In genomic region chrIV:1174411-1174810, ce11 we compare ENCODE assay signal across 3 worm cellular contexts.
TF ChIP-seq lines count a peak whose summit lies in the region.

No protein-coding gene starts in this region.

TF ChIP-seq in whole organism, L4 larva, 104 proteins besides CTCF, POLR2A, EP300 and RAD21:
- no peak for TF ChIP-seq duxl-1 (tag; optimal IDR thresholded peaks at IDR 0.05; lab: Kevin White, UChicago; ENCODE audit: poor library complexity)
- peak; percentile 60 for TF ChIP-seq ceh-28 (tag; optimal IDR thresholded peaks at IDR 0.05; lab: Kevin White, UChicago)
TF ChIP-seq in whole organism, L4 larva: peak in this region for 1.

TF ChIP-seq in whole organism, midembryonic, 9 proteins besides CTCF, POLR2A, EP300 and RAD21:
- TF ChIP-seq T22C8.4 (GFP tag; IDR thresholded peaks at IDR 0.05; lab: Robert Waterston, UW) (peak; percentile 73), cog-1 (tag; optimal IDR thresholded peaks at IDR 0.05; lab: Kevin White, UChicago) (no peak)

TF ChIP-seq in whole organism, young adult, 124 proteins besides CTCF, POLR2A, EP300 and RAD21:
- no peak for TF ChIP-seq atf-7 (tag; optimal IDR thresholded peaks at IDR 0.05; lab: Kevin White, UChicago)
- TF ChIP-seq lsl-1 (GFP tag; optimal IDR thresholded peaks at IDR 0.05; lab: Kevin White, UChicago) = peak; percentile 45
- no peak for TF ChIP-seq egrh-3 (GFP tag; IDR thresholded peaks at IDR 0.05; lab: Robert Waterston, UW)
- no peak for TF ChIP-seq aptf-3 (GFP tag; IDR thresholded peaks at IDR 0.05; lab: Robert Waterston, UW)
- TF ChIP-seq ceh-100 (GFP tag; IDR thresholded peaks at IDR 0.05; lab: Robert Waterston, UW) = no peak
- TF ChIP-seq rpc-1 (optimal IDR thresholded peaks at IDR 0.05; lab: Kevin White, UChicago) = no peak
- TF ChIP-seq rpc-1 (tag; optimal IDR thresholded peaks at IDR 0.05; lab: Kevin White, UChicago) = no peak
TF ChIP-seq in whole organism, young adult: peak in this region for 1.
